Worm (Caenorhabditis elegans) whole organism, young adult: ENCODE data around the gene nhr-257.

Experiments used
- B0035.1 ChIP-seq: sonication (generic microtip); optimal IDR thresholded peaks from 2 replicates; lab custom pipeline; 2016; ENCODE audit warnings: missing genetic modification characterization, mild to moderate bottlenecking, missing compliant biosample characterization, missing genotype, missing genetic modification reagents
- B0261.1 ChIP-seq: sonication (generic microtip); optimal IDR thresholded peaks from 2 replicates; lab custom pipeline; 2016; ENCODE audit warnings: mild to moderate bottlenecking, missing genetic modification characterization, moderate library complexity, missing compliant biosample characterization
- F33H1.4 ChIP-seq: fragments of 200-800 bp; sonication (Bioruptor generic); IDR thresholded peaks from 2 replicates; pipeline ENCODE4 v1.3.6; 2022; ENCODE audit warnings: missing genetic modification reagents, missing genetic modification characterization, missing compliant biosample characterization
- F39B2.1 ChIP-seq: fragments of 200-800 bp; sonication (Bioruptor generic); IDR thresholded peaks from 2 replicates; pipeline ENCODE4 v1.3.6; 2022; ENCODE audit warnings: missing genetic modification reagents, missing genetic modification characterization, missing compliant biosample characterization
- K12H6.12 ChIP-seq: fragments of 200-800 bp; sonication (Bioruptor generic); optimal IDR thresholded peaks from 2 replicates; lab custom pipeline; 2018; ENCODE audit warnings: mild to moderate bottlenecking, missing genetic modification characterization, missing compliant biosample characterization
- Y67H2A.10 ChIP-seq: fragments of 200-800 bp; sonication (Bioruptor generic); conservative IDR thresholded peaks from 2 replicates; pipeline ENCODE4 v1.3.6; 2022; ENCODE audit warnings: missing genetic modification reagents, missing genetic modification characterization, missing compliant biosample characterization
- akir-1 ChIP-seq: fragments of 200-800 bp; sonication (Bioruptor generic); optimal IDR thresholded peaks from 2 replicates; lab custom pipeline; 2018; ENCODE audit warnings: mild to moderate bottlenecking, missing genetic modification characterization, moderate library complexity, missing compliant biosample characterization
- ama-1 ChIP-seq, 3 experiments: fragments of 150-350 bp in 1 of 3; sonication (generic microtip) in 2 of 3; optimal IDR thresholded peaks; 2 replicates each; lab custom pipeline; 2014 to 2018; ENCODE audit warnings: missing biosample characterization in 2 of 3, missing genetic modification characterization in 2 of 3, missing genetic modification reagents in 2 of 3
- bed-2 ChIP-seq: fragments of 200-800 bp; sonication (Bioruptor generic); IDR thresholded peaks from 2 replicates; pipeline ENCODE4 v1.3.6; 2022; ENCODE audit warnings: missing genetic modification reagents, missing genetic modification characterization, missing compliant biosample characterization
- ccch-3 ChIP-seq: fragments of 200-800 bp; sonication (Bioruptor generic); optimal IDR thresholded peaks from 2 replicates; lab custom pipeline; 2018; ENCODE audit warnings: mild to moderate bottlenecking, missing genetic modification characterization, missing compliant biosample characterization
- cebp-1 ChIP-seq, 2 experiments: fragments of 200-800 bp in 1 of 2; sonication (Bioruptor generic) in 1 of 2; sonication (generic microtip) in 1 of 2; IDR thresholded peaks in 1 of 2; optimal IDR thresholded peaks in 1 of 2; 2 replicates each; pipeline versions ENCODE4 v1.3.6 to Lab custom; 2017 to 2022; ENCODE audit warnings: missing compliant biosample characterization in 2 of 2, missing genetic modification characterization in 2 of 2, mild to moderate bottlenecking in 1 of 2, missing genetic modification reagents in 1 of 2, moderate library complexity in 1 of 2
- ceh-100 ChIP-seq: fragments of 200-800 bp; sonication (Bioruptor generic); IDR thresholded peaks from 2 replicates; pipeline ENCODE4 v1.3.6; 2022; ENCODE audit warnings: missing genetic modification reagents, missing genetic modification characterization, missing compliant biosample characterization
- ceh-40 ChIP-seq: fragments of 200-800 bp; sonication (Bioruptor generic); IDR thresholded peaks from 2 replicates; pipeline ENCODE4 v1.3.6; 2022; ENCODE audit warnings: missing genetic modification characterization, missing compliant biosample characterization
- ceh-79 ChIP-seq: sonication (generic microtip); optimal IDR thresholded peaks from 2 replicates; lab custom pipeline; 2017; ENCODE audit warnings: mild to moderate bottlenecking, missing genetic modification characterization, missing compliant biosample characterization
- ceh-91 ChIP-seq: fragments of 200-800 bp; sonication (Bioruptor generic); IDR thresholded peaks from 2 replicates; pipeline ENCODE4 v1.3.6; 2022; ENCODE audit warnings: missing genetic modification reagents, missing genetic modification characterization, missing compliant biosample characterization
- chd-7 ChIP-seq: sonication (generic microtip); optimal IDR thresholded peaks from 2 replicates; lab custom pipeline; 2016; ENCODE audit warnings: mild to moderate bottlenecking, missing genetic modification characterization, moderate library complexity, missing compliant biosample characterization
- die-1 ChIP-seq: sonication (generic microtip); optimal IDR thresholded peaks from 2 replicates; lab custom pipeline; 2016; ENCODE audit warnings: missing genotype, mild to moderate bottlenecking, missing genetic modification characterization, missing compliant biosample characterization
- dpff-1 ChIP-seq: sonication (generic microtip); optimal IDR thresholded peaks from 2 replicates; lab custom pipeline; 2017; ENCODE audit warnings: mild to moderate bottlenecking, missing genetic modification characterization, missing compliant biosample characterization
- ekl-4 ChIP-seq: fragments of 200-800 bp; sonication (Bioruptor generic); IDR thresholded peaks from 2 replicates; pipeline ENCODE4 v1.3.6; 2022; ENCODE audit warnings: missing genetic modification reagents, missing genetic modification characterization, missing compliant biosample characterization
- fkh-3 ChIP-seq: sonication (generic microtip); optimal IDR thresholded peaks from 2 replicates; lab custom pipeline; 2016; ENCODE audit warnings: mild to moderate bottlenecking, missing genetic modification characterization, missing compliant biosample characterization
- gei-17 ChIP-seq: fragments of 200-800 bp; sonication (Bioruptor generic); optimal IDR thresholded peaks from 2 replicates; lab custom pipeline; 2018; ENCODE audit warnings: mild to moderate bottlenecking, missing genetic modification characterization, missing compliant biosample characterization
- hmg-20 ChIP-seq: fragments of 200-800 bp; sonication (Bioruptor generic); IDR thresholded peaks from 2 replicates; pipeline ENCODE4 v1.3.6; 2022; ENCODE audit warnings: missing genetic modification reagents, missing genetic modification characterization, missing compliant biosample characterization
- hrde-1 ChIP-seq: sonication (generic microtip); optimal IDR thresholded peaks from 2 replicates; lab custom pipeline; 2016; ENCODE audit warnings: missing genetic modification characterization, mild to moderate bottlenecking, missing compliant biosample characterization, moderate library complexity, missing genotype, missing genetic modification reagents, borderline replicate concordance
- hsf-1 ChIP-seq: fragments of 200-800 bp; sonication (Bioruptor generic); IDR thresholded peaks from 2 replicates; pipeline ENCODE4 v1.3.6; 2022; ENCODE audit warnings: missing genetic modification reagents, missing genetic modification characterization, missing compliant biosample characterization
- lag-1 ChIP-seq: fragments of 200-800 bp; sonication (Bioruptor generic); IDR thresholded peaks from 2 replicates; pipeline ENCODE4 v1.3.6; 2022; ENCODE audit warnings: missing genetic modification reagents, missing genetic modification characterization, missing compliant biosample characterization
- let-526 ChIP-seq: fragments of 200-800 bp; sonication (Bioruptor generic); IDR thresholded peaks from 2 replicates; pipeline ENCODE4 v1.3.6; 2022; ENCODE audit warnings: missing genetic modification reagents, missing genetic modification characterization, missing compliant biosample characterization
- lin-54 ChIP-seq: fragments of 200-800 bp; sonication (Bioruptor generic); optimal IDR thresholded peaks from 2 replicates; lab custom pipeline; 2018; ENCODE audit warnings: mild to moderate bottlenecking, missing genetic modification characterization, missing compliant biosample characterization
- lsy-27 ChIP-seq: sonication (generic microtip); optimal IDR thresholded peaks from 2 replicates; lab custom pipeline; 2017; ENCODE audit warnings: missing genetic modification characterization, mild to moderate bottlenecking, missing compliant biosample characterization, antibody characterized with exemption, missing genotype, borderline replicate concordance; ENCODE audit not compliant: insufficient read depth
- mcd-1 ChIP-seq: fragments of 200-800 bp; sonication (Bioruptor generic); IDR thresholded peaks from 2 replicates; pipeline ENCODE4 v1.3.6; 2022; ENCODE audit warnings: missing genetic modification reagents, missing genetic modification characterization, missing compliant biosample characterization
- mxl-1 ChIP-seq: sonication (generic microtip); optimal IDR thresholded peaks from 2 replicates; lab custom pipeline; 2016; ENCODE audit warnings: missing genetic modification characterization, missing compliant biosample characterization
- nfyb-1 ChIP-seq: fragments of 200-800 bp; sonication (Bioruptor generic); IDR thresholded peaks from 2 replicates; pipeline ENCODE4 v1.3.6; 2022; ENCODE audit warnings: missing genetic modification reagents, missing genetic modification characterization, missing compliant biosample characterization
- nhr-80 ChIP-seq: sonication (generic microtip); optimal IDR thresholded peaks from 2 replicates; lab custom pipeline; 2016; ENCODE audit warnings: missing genetic modification characterization, missing compliant biosample characterization
- rcor-1 ChIP-seq: fragments of 200-800 bp; sonication (Bioruptor generic); IDR thresholded peaks from 2 replicates; pipeline ENCODE4 v1.3.6; 2022; ENCODE audit warnings: missing genetic modification reagents, missing genetic modification characterization, missing compliant biosample characterization
- sea-2 ChIP-seq: fragments of 200-800 bp; sonication (Bioruptor generic); IDR thresholded peaks from 2 replicates; pipeline ENCODE4 v1.3.6; 2022; ENCODE audit warnings: missing genetic modification characterization, missing compliant biosample characterization
- snpc-1.3 ChIP-seq: sonication (generic microtip); optimal IDR thresholded peaks from 2 replicates; lab custom pipeline; 2017; ENCODE audit warnings: missing genetic modification characterization, mild to moderate bottlenecking, missing compliant biosample characterization, antibody characterized with exemption, moderate library complexity, missing genotype, missing genetic modification reagents; ENCODE audit not compliant: insufficient read depth
- snpc-4 ChIP-seq, 5 experiments: fragments of 150-350 bp in 1 of 5; sonication (generic microtip) in 4 of 5; optimal IDR thresholded peaks; 2 replicates each; lab custom pipeline; 2014 to 2018; ENCODE audit warnings: missing genetic modification characterization in 5 of 5, missing biosample characterization in 3 of 5, antibody characterized with exemption in 2 of 5, mild to moderate bottlenecking in 2 of 5, missing compliant biosample characterization in 2 of 5, missing genotype in 2 of 5, moderate library complexity in 2 of 5, missing genetic modification reagents in 1 of 5
- xnd-1 ChIP-seq: sonication (generic microtip); optimal IDR thresholded peaks from 2 replicates; lab custom pipeline; 2016; ENCODE audit warnings: missing genotype, missing genetic modification reagents, missing genetic modification characterization, missing compliant biosample characterization
- ztf-26 ChIP-seq: sonication (generic microtip); optimal IDR thresholded peaks from 2 replicates; lab custom pipeline; 2017; ENCODE audit warnings: missing genetic modification characterization, missing compliant biosample characterization
- ztf-6 ChIP-seq: fragments of 200-800 bp; sonication (Bioruptor generic); IDR thresholded peaks from 2 replicates; pipeline ENCODE4 v1.3.6; 2022; ENCODE audit warnings: missing genetic modification reagents, missing genetic modification characterization, missing compliant biosample characterization

The nhr-257 gene

DNA sequence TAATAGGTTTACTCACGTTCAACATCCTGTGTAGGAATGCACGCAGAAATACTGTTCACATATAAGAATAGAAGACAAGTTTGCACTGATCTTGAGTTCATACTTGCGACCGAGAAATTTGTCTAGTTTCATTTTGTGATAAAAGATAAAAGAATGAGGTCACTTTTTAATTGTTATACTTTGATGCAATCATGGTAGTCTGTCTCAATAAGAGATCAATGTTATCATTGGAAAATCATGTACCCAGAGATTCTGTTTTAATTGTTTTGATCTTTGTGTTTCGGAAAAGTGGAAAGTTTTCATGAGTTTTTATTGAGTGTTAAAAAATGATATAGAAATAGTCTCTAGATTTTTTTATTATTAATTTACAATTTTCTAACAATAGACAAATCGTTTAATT is 20.4 kb upstream of the nhr-257 start, which contains the start of gene F54D10.9:
Gene F54D10.9, minus strand, starts transcription at position 101 of the 400 bp plus-strand sequence.
- TF ChIP-seq ekl-4 (GFP tag; lab: Robert Waterston, UW) (no peak), dpff-1 (tag; lab: Kevin White, UChicago) (no peak), sea-2 (GFP tag; lab: Robert Waterston, UW) (no peak), gei-17 (no peak), ceh-100 (no peak), Y67H2A.10 (GFP tag; lab: Robert Waterston, UW) (no peak), xnd-1 (no peak), F39B2.1 (no peak), hmg-20 (GFP tag; lab: Robert Waterston, UW) (no peak), F33H1.4 (GFP tag; lab: Robert Waterston, UW) (no peak), ccch-3 (no peak), B0261.1 (tag; lab: Kevin White, UChicago) (no peak), rcor-1 (GFP tag; lab: Robert Waterston, UW) (no peak), ztf-6 (GFP tag; lab: Robert Waterston, UW) (no peak), hsf-1 (no peak), chd-7 (tag; lab: Kevin White, UChicago) (no peak), ama-1 (optimal IDR thresholded peaks at IDR 0.05; lab: Kevin White, UChicago) (no peak), ama-1 (GFP tag; optimal IDR thresholded peaks at IDR 0.05; lab: Kevin White, UChicago) (no peak), mxl-1 (tag; lab: Kevin White, UChicago) (no peak), nhr-80 (tag; lab: Kevin White, UChicago) (no peak)

ce11 chrII:3835915-3836314 is 16.8 kb upstream of the nhr-257 start, which contains the start of gene oac-4:
oac-4 (minus strand) TSS chrII:3836015.
- no peak for TF ChIP-seq snpc-1.3
- no peak for TF ChIP-seq ceh-79
- TF ChIP-seq snpc-4 (GFP tag; optimal IDR thresholded peaks at IDR 0.05; lab: Kevin White, UChicago) = no peak
- TF ChIP-seq snpc-4 (tag; optimal IDR thresholded peaks at IDR 0.05; lab: Kevin White, UChicago) = no peak
- no peak for TF ChIP-seq cebp-1 (GFP tag; IDR thresholded peaks at IDR 0.05; lab: Robert Waterston, UW)
- TF ChIP-seq cebp-1 (tag; optimal IDR thresholded peaks at IDR 0.05; lab: Kevin White, UChicago) = no peak
- no peak for TF ChIP-seq akir-1 (GFP tag; lab: Kevin White, UChicago)
- no peak for TF ChIP-seq lag-1 (GFP tag; lab: Robert Waterston, UW)
- TF ChIP-seq bed-2 = no peak
- no peak for TF ChIP-seq lsy-27 (tag; lab: Kevin White, UChicago)
- no peak for TF ChIP-seq let-526 (GFP tag; lab: Robert Waterston, UW)
- TF ChIP-seq ztf-26 = no peak
- TF ChIP-seq B0035.1 (tag; lab: Kevin White, UChicago) = no peak
- TF ChIP-seq, all 124 proteins: peak for 0

DNA sequence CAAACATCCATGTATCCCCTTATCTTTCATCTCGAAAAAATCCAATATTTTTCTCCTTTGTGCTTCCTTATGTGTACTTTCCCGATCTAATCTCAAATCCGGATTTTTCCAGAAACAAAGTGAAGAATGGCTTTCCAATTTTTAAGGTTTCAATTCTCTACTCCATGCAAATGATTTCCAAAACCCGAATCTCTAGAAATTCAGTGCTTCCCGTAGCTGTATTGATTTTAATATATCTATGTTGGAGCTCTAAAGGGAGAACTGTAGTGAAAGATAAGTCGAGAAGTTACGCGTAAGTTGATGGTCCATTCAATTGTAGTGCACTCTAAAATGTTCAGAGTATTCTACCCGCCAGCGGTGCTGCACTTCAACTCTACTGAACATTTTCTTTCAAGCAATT is 13.2 kb upstream of the nhr-257 start, which contains the start of gene C17A2.4:
Gene C17A2.4, plus strand, starts transcription at position 301 of the 400 bp plus-strand sequence.
- TF ChIP-seq nfyb-1 = no peak
- no peak for TF ChIP-seq ceh-91 (GFP tag; lab: Robert Waterston, UW)
- TF ChIP-seq K12H6.12 (tag; lab: Kevin White, UChicago) = no peak
- no peak for TF ChIP-seq lin-54 (GFP tag; lab: Kevin White, UChicago)
- no peak for TF ChIP-seq hrde-1
- TF ChIP-seq die-1 = no peak
- TF ChIP-seq ceh-40 = no peak
- no peak for TF ChIP-seq fkh-3 (tag; lab: Kevin White, UChicago)
- no peak for TF ChIP-seq snpc-4 (GFP tag; optimal IDR thresholded peaks at IDR 0.05; lab: Kevin White, UChicago)
- TF ChIP-seq snpc-4 (tag; optimal IDR thresholded peaks at IDR 0.05; lab: Kevin White, UChicago) = no peak
- TF ChIP-seq mcd-1 (GFP tag; lab: Robert Waterston, UW) = no peak
- TF ChIP-seq rcor-1 (GFP tag; lab: Robert Waterston, UW) = no peak
- TF ChIP-seq let-526 (GFP tag; lab: Robert Waterston, UW) = no peak
- no peak for TF ChIP-seq xnd-1
